Fruit fly (Drosophila melanogaster) whole organism, embryonic: ENCODE results near the gene ple.
A peak's percentile ranks its signal among the peaks of the same experiment; 100 is the strongest.

Experiments
- Antp ChIP-seq: fragments of 200-800 bp; sonication (Bioruptor generic); optimal IDR thresholded peaks from 3 replicates; lab custom pipeline; 2016; ENCODE audit warnings: missing biosample characterization, missing genetic modification characterization
- Bgb ChIP-seq: fragments of 200-800 bp; sonication (Bioruptor generic); IDR thresholded peaks from 2 replicates; pipeline ENCODE4 v1.3.6; 2022; ENCODE audit warnings: missing biosample characterization, missing genetic modification characterization; ENCODE audit not compliant: partially characterized antibody
- CG10267 ChIP-seq: fragments of 200-800 bp; sonication (Bioruptor generic); optimal IDR thresholded peaks from 2 replicates; lab custom pipeline; 2018; ENCODE audit warnings: missing biosample characterization, mild to moderate bottlenecking, missing genetic modification characterization, moderate library complexity
- CG10431 ChIP-seq: fragments of 200-800 bp; sonication (Bioruptor generic); optimal IDR thresholded peaks from 3 replicates; lab custom pipeline; 2018; ENCODE audit warnings: missing biosample characterization, mild to moderate bottlenecking, missing genetic modification characterization
- CG12104 ChIP-seq: fragments of 200-800 bp; sonication (Bioruptor generic); optimal IDR thresholded peaks from 3 replicates; lab custom pipeline; 2016; ENCODE audit warnings: missing biosample characterization, missing genetic modification characterization
- CG1792 ChIP-seq: fragments of 200-800 bp; sonication (Bioruptor generic); optimal IDR thresholded peaks from 2 replicates; lab custom pipeline; 2016; ENCODE audit warnings: missing biosample characterization, missing genetic modification characterization
- CG2712 ChIP-seq: fragments of 200-800 bp; optimal IDR thresholded peaks from 3 replicates; lab custom pipeline; 2019; ENCODE audit warnings: missing biosample characterization, mild to moderate bottlenecking, missing genetic modification characterization, moderate library complexity
- CG2889 ChIP-seq: fragments of 200-800 bp; sonication (Bioruptor generic); IDR thresholded peaks from 3 replicates; pipeline ENCODE4 v1.3.6; 2022; ENCODE audit warnings: missing biosample characterization, missing genetic modification characterization
- CG31224 ChIP-seq: fragments of 200-800 bp; sonication (Bioruptor generic); IDR thresholded peaks from 2 replicates; pipeline ENCODE4 v1.3.6; 2022; ENCODE audit warnings: missing biosample characterization, missing genetic modification characterization
- CG32772 ChIP-seq: fragments of 200-800 bp; sonication (Bioruptor generic); IDR thresholded peaks from 2 replicates; pipeline ENCODE4 v1.3.6; 2022; ENCODE audit warnings: missing biosample characterization, missing genetic modification characterization
- CG7372 ChIP-seq: fragments of 200-800 bp; sonication (Bioruptor generic); IDR thresholded peaks from 2 replicates; pipeline ENCODE4 v1.3.6; 2022; ENCODE audit warnings: missing biosample characterization, missing genetic modification characterization
- CG9437 ChIP-seq: fragments of 200-800 bp; sonication (Bioruptor generic); optimal IDR thresholded peaks from 2 replicates; lab custom pipeline; 2018; ENCODE audit warnings: missing biosample characterization, mild to moderate bottlenecking, missing genetic modification characterization
- CG9932 ChIP-seq: fragments of 200-800 bp; sonication (Bioruptor generic); IDR thresholded peaks from 2 replicates; pipeline ENCODE4 v1.3.6; 2022; ENCODE audit warnings: missing biosample characterization, missing genetic modification characterization
- CHES-1-like ChIP-seq: fragments of 200-800 bp; sonication (Bioruptor generic); optimal IDR thresholded peaks from 2 replicates; lab custom pipeline; 2016; ENCODE audit warnings: missing biosample characterization, missing genetic modification characterization
- Dip3 ChIP-seq: fragments of 200-800 bp; sonication (Bioruptor generic); optimal IDR thresholded peaks from 3 replicates; lab custom pipeline; 2016; ENCODE audit warnings: missing biosample characterization, missing genetic modification characterization
- Dref ChIP-seq: fragments of 200-800 bp; sonication (Bioruptor generic); IDR thresholded peaks from 2 replicates; pipeline ENCODE4 v1.3.6; 2022; ENCODE audit warnings: missing biosample characterization, missing genetic modification characterization
- H15 ChIP-seq: fragments of 200-800 bp; sonication (Bioruptor generic); IDR thresholded peaks from 3 replicates; pipeline ENCODE4 v1.3.6; 2022; ENCODE audit warnings: missing biosample characterization, missing genetic modification characterization
- HLH4C ChIP-seq: fragments of 200-800 bp; sonication (Bioruptor generic); IDR thresholded peaks from 3 replicates; pipeline ENCODE4 v1.3.6; 2022; ENCODE audit warnings: missing biosample characterization, missing genetic modification characterization; ENCODE audit not compliant: partially characterized antibody
- Hr3 ChIP-seq: fragments of 200-800 bp; sonication (Bioruptor generic); optimal IDR thresholded peaks from 3 replicates; lab custom pipeline; 2016; ENCODE audit warnings: missing biosample characterization, missing genetic modification characterization
- Max ChIP-seq: fragments of 200-800 bp; sonication (Bioruptor generic); optimal IDR thresholded peaks from 2 replicates; lab custom pipeline; 2016; ENCODE audit warnings: missing biosample characterization, mild to moderate bottlenecking, missing genetic modification characterization
- NFAT ChIP-seq: fragments of 200-800 bp; sonication (Bioruptor generic); IDR thresholded peaks from 2 replicates; pipeline ENCODE4 v1.3.6; 2022; ENCODE audit warnings: missing biosample characterization, missing genetic modification characterization
- Oaz ChIP-seq: fragments of 200-800 bp; sonication (Bioruptor generic); IDR thresholded peaks from 2 replicates; pipeline ENCODE4 v1.3.6; 2022; ENCODE audit warnings: missing biosample characterization, missing genetic modification characterization
- Optix ChIP-seq: fragments of 200-800 bp; sonication (Bioruptor generic); IDR thresholded peaks from 3 replicates; pipeline ENCODE4 v1.3.6; 2022; ENCODE audit warnings: missing biosample characterization, missing genetic modification characterization
- Sox100B ChIP-seq: fragments of 200-800 bp; sonication (Bioruptor generic); optimal IDR thresholded peaks from 3 replicates; lab custom pipeline; 2018; ENCODE audit warnings: missing biosample characterization, mild to moderate bottlenecking, missing genetic modification characterization
- Spps ChIP-seq: fragments of 200-800 bp; sonication (Bioruptor generic); optimal IDR thresholded peaks from 2 replicates; lab custom pipeline; 2018; ENCODE audit warnings: missing biosample characterization, mild to moderate bottlenecking, missing genetic modification characterization
- amos ChIP-seq: fragments of 200-800 bp; sonication (Bioruptor generic); IDR thresholded peaks from 2 replicates; pipeline ENCODE4 v1.3.6; 2022; ENCODE audit warnings: missing biosample characterization, missing genetic modification characterization; ENCODE audit not compliant: partially characterized antibody
- ato ChIP-seq: fragments of 200-800 bp; sonication (Bioruptor generic); IDR thresholded peaks from 2 replicates; pipeline ENCODE4 v1.3.6; 2022; ENCODE audit warnings: missing biosample characterization, missing genetic modification characterization; ENCODE audit not compliant: partially characterized antibody
- bigmax ChIP-seq: fragments of 200-800 bp; sonication (Bioruptor generic); optimal IDR thresholded peaks from 2 replicates; lab custom pipeline; 2018; ENCODE audit warnings: missing biosample characterization, mild to moderate bottlenecking, missing genetic modification characterization
- cad ChIP-seq: fragments of >200 bp; optimal IDR thresholded peaks from 2 replicates; lab custom pipeline; 2017; ENCODE audit warnings: missing biosample characterization, missing genetic modification characterization
- croc ChIP-seq: fragments of 200-800 bp; sonication (Bioruptor generic); conservative IDR thresholded peaks from 3 replicates; pipeline ENCODE4 v1.3.6; 2022; ENCODE audit warnings: missing biosample characterization, missing genetic modification characterization
- crp ChIP-seq, 2 experiments: fragments of 200-800 bp; sonication (Bioruptor generic); optimal IDR thresholded peaks; 2 replicates in 1 of 2; 3 replicates in 1 of 2; lab custom pipeline; 2017; ENCODE audit warnings: missing biosample characterization in 2 of 2, missing genetic modification characterization in 2 of 2, mild to moderate bottlenecking in 1 of 2, moderate library complexity in 1 of 2
- fu2 ChIP-seq: fragments of 200-800 bp; sonication (Bioruptor generic); optimal IDR thresholded peaks from 2 replicates; lab custom pipeline; 2016; ENCODE audit warnings: missing biosample characterization, missing genetic modification characterization
- gem ChIP-seq: fragments of 200-800 bp; sonication (Bioruptor generic); optimal IDR thresholded peaks from 2 replicates; lab custom pipeline; 2019; ENCODE audit warnings: missing biosample characterization, mild to moderate bottlenecking, missing genetic modification characterization, moderate library complexity
- hkb ChIP-seq, 2 experiments: fragments of 200-800 bp in 1 of 2; fragments of >200 bp in 1 of 2; sonication (Bioruptor generic) in 1 of 2; IDR thresholded peaks in 1 of 2; optimal IDR thresholded peaks in 1 of 2; 2 replicates each; pipeline versions ENCODE4 v1.3.6 to Lab custom; 2017 to 2022; ENCODE audit warnings: missing biosample characterization in 1 of 2, missing genetic modification characterization in 1 of 2
- ind ChIP-seq: fragments of 200-800 bp; sonication (Bioruptor generic); optimal IDR thresholded peaks from 3 replicates; lab custom pipeline; 2016; ENCODE audit warnings: missing biosample characterization, missing genetic modification characterization
- insv ChIP-seq, 2 experiments: fragments of 200-800 bp; sonication (Bioruptor generic); optimal IDR thresholded peaks; 3 replicates each; lab custom pipeline; 2016 to 2018; ENCODE audit warnings: missing biosample characterization in 2 of 2, missing genetic modification characterization in 2 of 2
- kah ChIP-seq: fragments of 200-800 bp; sonication (Bioruptor generic); optimal IDR thresholded peaks from 2 replicates; lab custom pipeline; 2018; ENCODE audit warnings: missing biosample characterization, mild to moderate bottlenecking, missing genetic modification characterization
- ken ChIP-seq: fragments of 200-800 bp; sonication (Bioruptor generic); IDR thresholded peaks from 3 replicates; pipeline ENCODE4 v1.3.6; 2022; ENCODE audit warnings: missing biosample characterization, missing genetic modification characterization
- pho ChIP-seq: fragments of 200-800 bp; sonication (Bioruptor generic); optimal IDR thresholded peaks from 2 replicates; lab custom pipeline; 2016; ENCODE audit warnings: missing biosample characterization, missing genetic modification characterization
- row ChIP-seq: fragments of 200-800 bp; sonication (Bioruptor generic); IDR thresholded peaks from 3 replicates; pipeline ENCODE4 v1.3.6; 2022; ENCODE audit warnings: missing biosample characterization, missing genetic modification characterization
- sna ChIP-seq: fragments of 200-800 bp; sonication (Bioruptor generic); IDR thresholded peaks from 2 replicates; pipeline ENCODE4 v1.3.6; 2022; ENCODE audit warnings: missing biosample characterization, missing genetic modification characterization; ENCODE audit not compliant: partially characterized antibody
- tna ChIP-seq: fragments of 200-800 bp; sonication (Bioruptor generic); IDR thresholded peaks from 2 replicates; pipeline ENCODE4 v1.3.6; 2022; ENCODE audit warnings: missing biosample characterization, missing genetic modification characterization; ENCODE audit not compliant: partially characterized antibody
- trem ChIP-seq: fragments of 200-800 bp; optimal IDR thresholded peaks from 3 replicates; lab custom pipeline; 2019; ENCODE audit warnings: missing biosample characterization, mild to moderate bottlenecking, missing genetic modification characterization, moderate library complexity
- ttk ChIP-seq: fragments of 200-800 bp; sonication (Bioruptor generic); IDR thresholded peaks from 2 replicates; pipeline ENCODE4 v2.1.2; 2022; ENCODE audit warnings: missing biosample characterization, missing genetic modification characterization
- unc-4 ChIP-seq: fragments of 200-800 bp; sonication (Bioruptor generic); IDR thresholded peaks from 2 replicates; pipeline ENCODE4 v1.3.6; 2022; ENCODE audit warnings: missing biosample characterization, missing genetic modification characterization; ENCODE audit not compliant: partially characterized antibody
- zfh2 ChIP-seq: fragments of 200-800 bp; sonication (Bioruptor generic); optimal IDR thresholded peaks from 2 replicates; lab custom pipeline; 2016; ENCODE audit warnings: missing biosample characterization, missing genetic modification characterization

The ple gene

dm6 chr3L:6743346-6744165 lies 24.2 kb upstream of the ple start (continued):
- peak; percentile 65; the same call in 1 of the 2 replicates for TF ChIP-seq NFAT (GFP tag; lab: Robert Waterston, UW)
- no peak for TF ChIP-seq CG7372
- TF ChIP-seq CG32772 (GFP tag; lab: Robert Waterston, UW) = no peak
- TF ChIP-seq pho (GFP tag; lab: Kevin White, UChicago) = no peak
- TF ChIP-seq Hr3 (GFP tag; lab: Kevin White, UChicago) = peak; percentile 54
- TF ChIP-seq unc-4 (GFP tag; lab: Robert Waterston, UW) = peak; percentile 31; the same call in 1 of the 2 replicates
- no peak for TF ChIP-seq Sox100B
- peak in 1 of 2 experiments; percentile 83 for TF ChIP-seq crp (GFP tag; optimal IDR thresholded peaks at IDR 0.05; lab: Kevin White, UChicago)
- no peak for TF ChIP-seq H15 (GFP tag; lab: Robert Waterston, UW)
- peak; percentile 46; the same call in 1 of the 2 replicates for TF ChIP-seq tna (GFP tag; lab: Robert Waterston, UW)
- TF ChIP-seq Dip3 (GFP tag; lab: Kevin White, UChicago) = no peak

dm6 chr3L:6742974-6743345 lies 23.6 kb upstream of the ple start, which contains the start of gene dikar:
TSS of gene dikar (minus strand) at chr3L:6743164.
- TF ChIP-seq Spps (tag; lab: Kevin White, UChicago) = no peak
- 0 out of 2 replicates have a peak, but pooled peaks have one; percentile 8 for TF ChIP-seq Oaz (GFP tag; lab: Robert Waterston, UW)
- TF ChIP-seq ken (GFP tag; lab: Robert Waterston, UW) = peak; percentile 58; the same call in 2 of the 3 replicates
- TF ChIP-seq bigmax (GFP tag; lab: Kevin White, UChicago) = peak; percentile 56
- TF ChIP-seq Dref (GFP tag; lab: Robert Waterston, UW) = peak; percentile 79
- TF ChIP-seq ttk (GFP tag; lab: Robert Waterston, UW) = peak; percentile 48; the same call in 1 of the 2 replicates
- TF ChIP-seq CG1792 (GFP tag; lab: Kevin White, UChicago) = peak; percentile 37
- peak; percentile 28 for TF ChIP-seq CHES-1-like (GFP tag; lab: Kevin White, UChicago)
- TF ChIP-seq Antp (GFP tag; lab: Kevin White, UChicago) = peak; percentile 63
- peak; percentile 45 for TF ChIP-seq fu2
- TF ChIP-seq ato (GFP tag; lab: Robert Waterston, UW) = peak; percentile 66
- TF ChIP-seq CG2889 (GFP tag; lab: Robert Waterston, UW) = peak; percentile 33; the same call in 1 of the 3 replicates
- TF ChIP-seq CG31224 (GFP tag; lab: Robert Waterston, UW) = peak; percentile 42; the same call in 1 of the 2 replicates
- peak; percentile 83 for TF ChIP-seq Bgb (GFP tag; lab: Robert Waterston, UW)
- TF ChIP-seq kah = no peak
- TF ChIP-seq croc (GFP tag; lab: Robert Waterston, UW) = peak; percentile 50; the same call in 1 of the 3 replicates
- peak; percentile 47 for TF ChIP-seq CG32772 (GFP tag; lab: Robert Waterston, UW)
- peak; percentile 94 for TF ChIP-seq CG9932 (GFP tag; lab: Robert Waterston, UW)
- no peak for TF ChIP-seq insv (GFP tag; optimal IDR thresholded peaks at IDR 0.05; lab: Kevin White, UChicago)
- no peak for TF ChIP-seq CG12104
- no peak for TF ChIP-seq hkb (optimal IDR thresholded peaks at IDR 0.05; lab: Kevin White, UChicago)
- 0 out of 2 replicates have a peak, but pooled peaks have one; percentile 27 for TF ChIP-seq hkb (GFP tag; IDR thresholded peaks at IDR 0.05; lab: Robert Waterston, UW)
- TF ChIP-seq Max (GFP tag; lab: Kevin White, UChicago) = no peak
- peak; percentile 22 for TF ChIP-seq trem
- peak; percentile 37 for TF ChIP-seq CG2712 (tag; lab: Kevin White, UChicago)
- peak; percentile 92 for TF ChIP-seq amos
- peak; percentile 72 for TF ChIP-seq gem (tag; lab: Kevin White, UChicago)
- TF ChIP-seq cad = no peak
- 0 out of 3 replicates have a peak, but pooled peaks have one; percentile 25 for TF ChIP-seq Optix (GFP tag; lab: Robert Waterston, UW)
- peak; percentile 69 for TF ChIP-seq HLH4C (GFP tag; lab: Robert Waterston, UW)
- TF ChIP-seq sna (GFP tag; lab: Robert Waterston, UW) = peak; percentile 44; the same call in 1 of the 2 replicates
- peak; percentile 43 for TF ChIP-seq CG10267 (tag; lab: Kevin White, UChicago)
- TF ChIP-seq CG10431 (GFP tag; lab: Kevin White, UChicago) = peak; percentile 73
- TF ChIP-seq row = peak; percentile 88
- peak; percentile 58 for TF ChIP-seq zfh2 (GFP tag; lab: Kevin White, UChicago)
- TF ChIP-seq ind (GFP tag; lab: Kevin White, UChicago) = peak; percentile 37
- peak; percentile 67 for TF ChIP-seq CG9437
